Fruit fly (Drosophila melanogaster): ENCODE measurements around the gene CtsB.

The CtsB gene

dm6 chrX:13764397-13765119 is 17.4 kb downstream of the CtsB start (continued):
- TF ChIP-seq dmrt99B (tag; optimal IDR thresholded peaks at IDR 0.05): peak; percentile 70
- no peak for TF ChIP-seq CG33557 (GFP tag; optimal IDR thresholded peaks at IDR 0.05)
- no peak for TF ChIP-seq CG8359 (GFP tag; optimal IDR thresholded peaks at IDR 0.05; ENCODE audit: borderline replicate concordance)
- TF ChIP-seq BtbVII (GFP tag; optimal IDR thresholded peaks at IDR 0.05): peak; percentile 40
- no peak for TF ChIP-seq NK7.1 (GFP tag; optimal IDR thresholded peaks at IDR 0.05)
- peak; percentile 23 for TF ChIP-seq sug (tag; optimal IDR thresholded peaks at IDR 0.05)
- TF ChIP-seq seq (GFP tag; IDR thresholded peaks at IDR 0.05): no peak
- TF ChIP-seq Dref (GFP tag; IDR thresholded peaks at IDR 0.05): no peak
- TF ChIP-seq Oaz (GFP tag; IDR thresholded peaks at IDR 0.05): peak; percentile 46; the same call in 1 of the 2 replicates
- TF ChIP-seq salm (tag; optimal IDR thresholded peaks at IDR 0.05): peak; percentile 27
- TF ChIP-seq CG11560 (tag; IDR thresholded peaks at IDR 0.05): no peak
- peak; percentile 62 for TF ChIP-seq ara (GFP tag; IDR thresholded peaks at IDR 0.05)
- no peak for TF ChIP-seq Spps (tag; optimal IDR thresholded peaks at IDR 0.05)
- TF ChIP-seq disco-r (GFP tag; optimal IDR thresholded peaks at IDR 0.05): no peak
- peak; percentile 28 for TF ChIP-seq CG10267 (tag; optimal IDR thresholded peaks at IDR 0.05)
- TF ChIP-seq Ets97D (GFP tag; optimal IDR thresholded peaks at IDR 0.05): no peak
- no peak for TF ChIP-seq schlank (tag; optimal IDR thresholded peaks at IDR 0.05)
- TF ChIP-seq CG7786 (GFP tag; optimal IDR thresholded peaks at IDR 0.05): no peak
- no peak for TF ChIP-seq TFAM (GFP tag; optimal IDR thresholded peaks at IDR 0.05)
- peak; percentile 11 for TF ChIP-seq CG2116 (GFP tag; optimal IDR thresholded peaks at IDR 0.05)
- peak; percentile 0 for TF ChIP-seq jing (GFP tag; optimal IDR thresholded peaks at IDR 0.05)
- no peak; the same call in 1 of the 2 replicates for TF ChIP-seq CG32532 (GFP tag; IDR thresholded peaks at IDR 0.05)
- TF ChIP-seq CG6654 (GFP tag; optimal IDR thresholded peaks at IDR 0.05): no peak
- TF ChIP-seq ind (GFP tag; optimal IDR thresholded peaks at IDR 0.05): peak; percentile 48
- TF ChIP-seq B-H2 (GFP tag; optimal IDR thresholded peaks at IDR 0.05): no peak
- TF ChIP-seq Usf (GFP tag; optimal IDR thresholded peaks at IDR 0.05): no peak
- no peak for TF ChIP-seq bigmax (GFP tag; optimal IDR thresholded peaks at IDR 0.05)
- TF ChIP-seq Atf3 (GFP tag; optimal IDR thresholded peaks at IDR 0.05): no peak
- no peak for TF ChIP-seq CG8478 (optimal IDR thresholded peaks at IDR 0.05)
- TF ChIP-seq Poxn (GFP tag; IDR thresholded peaks at IDR 0.05): no peak
- no peak for TF ChIP-seq CG12744 (GFP tag; optimal IDR thresholded peaks at IDR 0.05)
- no peak for TF ChIP-seq trh (GFP tag; optimal IDR thresholded peaks at IDR 0.05)
- TF ChIP-seq Bteb2 (GFP tag; optimal IDR thresholded peaks at IDR 0.05): no peak
- no peak for TF ChIP-seq CG6765 (GFP tag; optimal IDR thresholded peaks at IDR 0.05)
- TF ChIP-seq cg (GFP tag; optimal IDR thresholded peaks at IDR 0.05): no peak
- TF ChIP-seq z (GFP tag; IDR thresholded peaks at IDR 0.05): no peak
- no peak for TF ChIP-seq CG7987 (GFP tag; optimal IDR thresholded peaks at IDR 0.05)
- no peak for TF ChIP-seq CG3838 (GFP tag; optimal IDR thresholded peaks at IDR 0.05)
- TF ChIP-seq pan (optimal IDR thresholded peaks at IDR 0.05): no peak
- peak in 1 of 2 experiments; percentile 56 for TF ChIP-seq pan (GFP tag; optimal IDR thresholded peaks at IDR 0.05 in 1 of 2, IDR thresholded peaks at IDR 0.05 in 1 of 2)
- TF ChIP-seq ro (GFP tag; IDR thresholded peaks at IDR 0.05): no peak
- TF ChIP-seq CG12236 (GFP tag; optimal IDR thresholded peaks at IDR 0.05): no peak
- peak; percentile 69 for TF ChIP-seq Drgx (GFP tag; IDR thresholded peaks at IDR 0.05)
- no peak for TF ChIP-seq CrebB (tag; optimal IDR thresholded peaks at IDR 0.05)
- peak in 1 of 2 experiments; percentile 55 for TF ChIP-seq dpn (GFP tag; optimal IDR thresholded peaks at IDR 0.05)
- 0 out of 3 replicates have a peak, but pooled peaks have one; percentile 12 for TF ChIP-seq HLH4C (GFP tag; IDR thresholded peaks at IDR 0.05; ENCODE audit: partially characterized antibody)
- TF ChIP-seq fu2 (GFP tag; optimal IDR thresholded peaks at IDR 0.05): no peak
- no peak for TF ChIP-seq odd (GFP tag; optimal IDR thresholded peaks at IDR 0.05)
- TF ChIP-seq zfh1 (GFP tag; IDR thresholded peaks at IDR 0.05): 0 out of 3 replicates have a peak, but pooled peaks have one; percentile 5
- no peak for TF ChIP-seq Side (GFP tag; optimal IDR thresholded peaks at IDR 0.05)
- TF ChIP-seq Antp (GFP tag; optimal IDR thresholded peaks at IDR 0.05): no peak
